Fruit fly (Drosophila melanogaster) whole organism, embryonic: ENCODE measurements around the gene Bet3.

ENCODE experiments used
- Abd-B ChIP-seq: fragments of 200-800 bp; sonication (Bioruptor generic); optimal IDR thresholded peaks from 2 replicates; lab custom pipeline; 2018; ENCODE audit warnings: missing biosample characterization, mild to moderate bottlenecking, missing genetic modification characterization, moderate library complexity
- Blimp-1 ChIP-seq: fragments of 200-800 bp; sonication (Bioruptor generic); optimal IDR thresholded peaks from 3 replicates; lab custom pipeline; 2018; ENCODE audit warnings: missing biosample characterization, missing genetic modification characterization, mild to moderate bottlenecking, moderate library complexity, missing genetic modification reagents
- CG10274 ChIP-seq: fragments of 200-800 bp; sonication (Bioruptor generic); optimal IDR thresholded peaks from 3 replicates; lab custom pipeline; 2017; ENCODE audit warnings: missing biosample characterization, mild to moderate bottlenecking, missing genetic modification characterization
- CG10366 ChIP-seq: fragments of 200-800 bp; sonication (Bioruptor generic); IDR thresholded peaks from 2 replicates; pipeline ENCODE4 v1.3.6; 2022; ENCODE audit warnings: missing biosample characterization, missing genetic modification characterization
- CG11085 ChIP-seq: fragments of 200-800 bp; sonication (Bioruptor generic); IDR thresholded peaks from 2 replicates; pipeline ENCODE4 v1.3.6; 2022; ENCODE audit warnings: missing biosample characterization, missing genetic modification characterization
- CG11247 ChIP-seq: fragments of 200-800 bp; sonication (Bioruptor generic); IDR thresholded peaks from 2 replicates; pipeline ENCODE4 v1.3.6; 2022; ENCODE audit warnings: missing biosample characterization, missing genetic modification characterization
- CG1602 ChIP-seq: fragments of 200-800 bp; sonication (Bioruptor generic); optimal IDR thresholded peaks from 3 replicates; lab custom pipeline; 2016; ENCODE audit warnings: missing biosample characterization, missing genetic modification characterization
- CG17802 ChIP-seq: fragments of 200-800 bp; sonication (Bioruptor generic); optimal IDR thresholded peaks from 2 replicates; lab custom pipeline; 2018; ENCODE audit warnings: missing biosample characterization, mild to moderate bottlenecking, missing genetic modification characterization, moderate library complexity
- CG3281 ChIP-seq: fragments of 200-800 bp; sonication (Bioruptor generic); optimal IDR thresholded peaks from 3 replicates; lab custom pipeline; 2017; ENCODE audit warnings: missing biosample characterization, mild to moderate bottlenecking, missing genetic modification characterization
- CG43689 ChIP-seq: fragments of 200-800 bp; sonication (Bioruptor generic); IDR thresholded peaks from 2 replicates; pipeline ENCODE4 v1.3.6; 2022; ENCODE audit warnings: missing biosample characterization, missing genetic modification characterization
- CG4707 ChIP-seq: fragments of 200-800 bp; sonication (Bioruptor generic); optimal IDR thresholded peaks from 2 replicates; lab custom pipeline; 2018; ENCODE audit warnings: missing biosample characterization, mild to moderate bottlenecking, missing genetic modification characterization, moderate library complexity
- CG5245 ChIP-seq: fragments of 200-800 bp; sonication (Bioruptor generic); optimal IDR thresholded peaks from 3 replicates; lab custom pipeline; 2016; ENCODE audit warnings: missing biosample characterization, missing genetic modification characterization
- CG6791 ChIP-seq: fragments of 200-800 bp; sonication (Bioruptor generic); IDR thresholded peaks from 3 replicates; pipeline ENCODE4 v1.3.6; 2022; ENCODE audit warnings: missing biosample characterization, missing genetic modification characterization; ENCODE audit not compliant: partially characterized antibody
- CG6813 ChIP-seq: fragments of 200-800 bp; sonication (Bioruptor generic); optimal IDR thresholded peaks from 2 replicates; lab custom pipeline; 2017; ENCODE audit warnings: missing biosample characterization, missing genetic modification characterization, mild to moderate bottlenecking, moderate library complexity, missing genetic modification reagents
- CG6854 ChIP-seq: fragments of 200-800 bp; sonication (Bioruptor generic); optimal IDR thresholded peaks from 3 replicates; lab custom pipeline; 2017; ENCODE audit warnings: missing biosample characterization, mild to moderate bottlenecking, missing genetic modification characterization
- CG7271 ChIP-seq: fragments of 200-800 bp; sonication (Bioruptor generic); optimal IDR thresholded peaks from 2 replicates; lab custom pipeline; 2018; ENCODE audit warnings: missing biosample characterization, mild to moderate bottlenecking, missing genetic modification characterization, moderate library complexity
- CG8290 ChIP-seq, 3 experiments: fragments of 200-800 bp; sonication (Bioruptor generic); optimal IDR thresholded peaks; 2 replicates each; lab custom pipeline; 2016 to 2019; ENCODE audit warnings: missing biosample characterization in 3 of 3, missing genetic modification characterization in 3 of 3, mild to moderate bottlenecking in 2 of 3, moderate library complexity in 1 of 3
- CG9932 ChIP-seq: fragments of 200-800 bp; sonication (Bioruptor generic); IDR thresholded peaks from 2 replicates; pipeline ENCODE4 v1.3.6; 2022; ENCODE audit warnings: missing biosample characterization, missing genetic modification characterization
- Dad ChIP-seq: fragments of 200-800 bp; sonication (Bioruptor generic); optimal IDR thresholded peaks from 3 replicates; lab custom pipeline; 2016; ENCODE audit warnings: missing biosample characterization, missing genetic modification characterization
- Dll ChIP-seq: fragments of 200-800 bp; sonication (Bioruptor generic); IDR thresholded peaks from 4 replicates; pipeline ENCODE4 v1.3.6; 2022; ENCODE audit warnings: missing biosample characterization, missing genetic modification characterization; ENCODE audit not compliant: partially characterized antibody
- Doc2 ChIP-seq: fragments of 200-800 bp; sonication (Bioruptor generic); IDR thresholded peaks from 2 replicates; pipeline ENCODE4 v1.3.6; 2022; ENCODE audit warnings: missing biosample characterization, missing genetic modification characterization
- HLH3B ChIP-seq: fragments of 200-800 bp; sonication (Bioruptor generic); IDR thresholded peaks from 2 replicates; pipeline ENCODE4 v1.3.6; 2022; ENCODE audit warnings: missing biosample characterization, missing genetic modification characterization
- HLHmδ ChIP-seq: fragments of 200-800 bp; sonication (Bioruptor generic); optimal IDR thresholded peaks from 2 replicates; lab custom pipeline; 2018; ENCODE audit warnings: missing biosample characterization, mild to moderate bottlenecking, missing genetic modification characterization, moderate library complexity
- Hmr ChIP-seq: fragments of 200-800 bp; sonication (Bioruptor generic); optimal IDR thresholded peaks from 3 replicates; lab custom pipeline; 2017; ENCODE audit warnings: mild to moderate bottlenecking, missing biosample characterization, missing genetic modification reagents, missing genetic modification characterization
- Meics ChIP-seq: fragments of 200-800 bp; sonication (Bioruptor generic); optimal IDR thresholded peaks from 2 replicates; lab custom pipeline; 2017; ENCODE audit warnings: missing biosample characterization, mild to moderate bottlenecking, missing genetic modification characterization
- Mrtf ChIP-seq: fragments of 200-800 bp; sonication (Bioruptor generic); IDR thresholded peaks from 3 replicates; pipeline ENCODE4 v1.3.6; 2022; ENCODE audit warnings: missing biosample characterization, missing genetic modification characterization
- Nf-YA ChIP-seq: fragments of 200-800 bp; sonication (Bioruptor generic); IDR thresholded peaks from 2 replicates; pipeline ENCODE4 v1.3.6; 2022; ENCODE audit warnings: missing biosample characterization, missing genetic modification characterization
- Nf-YB ChIP-seq: fragments of 200-800 bp; sonication (Bioruptor generic); optimal IDR thresholded peaks from 3 replicates; lab custom pipeline; 2019; ENCODE audit warnings: missing biosample characterization, mild to moderate bottlenecking, missing genetic modification characterization, moderate library complexity
- Pdp1 ChIP-seq, 2 experiments: fragments of 200-800 bp; sonication (Bioruptor generic); optimal IDR thresholded peaks; 3 replicates each; lab custom pipeline; 2016; ENCODE audit warnings: missing biosample characterization in 2 of 2, missing genetic modification characterization in 2 of 2, mild to moderate bottlenecking in 1 of 2, moderate library complexity in 1 of 2
- Ptx1 ChIP-seq: fragments of 200-800 bp; sonication (Bioruptor generic); IDR thresholded peaks from 2 replicates; pipeline ENCODE4 v1.3.6; 2022; ENCODE audit warnings: missing biosample characterization, missing genetic modification characterization
- Sry-β ChIP-seq: fragments of 200-800 bp; sonication (Bioruptor generic); optimal IDR thresholded peaks from 2 replicates; lab custom pipeline; 2018; ENCODE audit warnings: missing biosample characterization, mild to moderate bottlenecking, missing genetic modification characterization, moderate library complexity
- Sry-δ ChIP-seq: fragments of 200-800 bp; sonication (Bioruptor generic); optimal IDR thresholded peaks from 2 replicates; lab custom pipeline; 2016; ENCODE audit warnings: missing biosample characterization, missing genetic modification characterization
- Xbp1 ChIP-seq: fragments of 200-800 bp; sonication (Bioruptor generic); optimal IDR thresholded peaks from 3 replicates; lab custom pipeline; 2016; ENCODE audit warnings: missing biosample characterization, mild to moderate bottlenecking, missing genetic modification characterization
- al ChIP-seq: fragments of 200-800 bp; sonication (Bioruptor generic); IDR thresholded peaks from 2 replicates; pipeline ENCODE4 v1.3.6; 2022; ENCODE audit warnings: missing biosample characterization, missing genetic modification characterization
- cato ChIP-seq: fragments of 200-800 bp; sonication (Bioruptor generic); optimal IDR thresholded peaks from 2 replicates; lab custom pipeline; 2016; ENCODE audit warnings: missing biosample characterization, missing genetic modification characterization, borderline replicate concordance
- crc ChIP-seq: fragments of 200-800 bp; sonication (Bioruptor generic); optimal IDR thresholded peaks from 2 replicates; lab custom pipeline; 2016; ENCODE audit warnings: missing biosample characterization, missing genetic modification characterization
- da ChIP-seq: fragments of 200-800 bp; sonication (Bioruptor generic); optimal IDR thresholded peaks from 2 replicates; lab custom pipeline; 2016; ENCODE audit warnings: missing biosample characterization, missing genetic modification characterization
- dpn ChIP-seq, 2 experiments: fragments of 200-800 bp; sonication (Bioruptor generic); optimal IDR thresholded peaks; 3 replicates each; lab custom pipeline; 2016; ENCODE audit warnings: missing biosample characterization in 2 of 2, missing genetic modification characterization in 2 of 2
- eyg ChIP-seq: fragments of 200-800 bp; sonication (Bioruptor generic); optimal IDR thresholded peaks from 3 replicates; lab custom pipeline; 2016; ENCODE audit warnings: missing biosample characterization, missing genetic modification characterization
- fru ChIP-seq: fragments of >200 bp; optimal IDR thresholded peaks from 2 replicates; lab custom pipeline; 2017
- gem ChIP-seq: fragments of 200-800 bp; sonication (Bioruptor generic); optimal IDR thresholded peaks from 2 replicates; lab custom pipeline; 2019; ENCODE audit warnings: missing biosample characterization, mild to moderate bottlenecking, missing genetic modification characterization, moderate library complexity
- gsb ChIP-seq: fragments of 200-800 bp; sonication (Bioruptor generic); IDR thresholded peaks from 2 replicates; pipeline ENCODE4 v1.3.6; 2022; ENCODE audit warnings: missing biosample characterization, missing genetic modification characterization
- inv ChIP-seq: fragments of 200-800 bp; sonication (Bioruptor generic); IDR thresholded peaks from 2 replicates; pipeline ENCODE4 v1.3.6; 2022; ENCODE audit warnings: missing biosample characterization, missing genetic modification characterization; ENCODE audit not compliant: partially characterized antibody
- mld ChIP-seq: fragments of 200-800 bp; sonication (Bioruptor generic); IDR thresholded peaks from 3 replicates; pipeline ENCODE4 v1.3.6; 2022; ENCODE audit warnings: missing biosample characterization, missing genetic modification characterization; ENCODE audit not compliant: partially characterized antibody
- nerfin-2 ChIP-seq: fragments of 200-800 bp; sonication (Bioruptor generic); IDR thresholded peaks from 2 replicates; pipeline ENCODE4 v1.3.6; 2022; ENCODE audit warnings: missing biosample characterization, missing genetic modification characterization; ENCODE audit not compliant: partially characterized antibody
- pho ChIP-seq: fragments of 200-800 bp; sonication (Bioruptor generic); optimal IDR thresholded peaks from 2 replicates; lab custom pipeline; 2016; ENCODE audit warnings: missing biosample characterization, missing genetic modification characterization
- pita ChIP-seq: fragments of 200-800 bp; sonication (Bioruptor generic); optimal IDR thresholded peaks from 2 replicates; lab custom pipeline; 2017; ENCODE audit warnings: missing biosample characterization, mild to moderate bottlenecking, missing genetic modification characterization
- schlank ChIP-seq: fragments of 200-800 bp; sonication (Bioruptor generic); optimal IDR thresholded peaks from 2 replicates; lab custom pipeline; 2018; ENCODE audit warnings: missing biosample characterization, mild to moderate bottlenecking, missing genetic modification characterization
- slp2 ChIP-seq: fragments of 200-800 bp; sonication (Bioruptor generic); optimal IDR thresholded peaks from 2 replicates; lab custom pipeline; 2016; ENCODE audit warnings: missing biosample characterization, missing genetic modification characterization
- usp ChIP-seq: fragments of >200 bp; optimal IDR thresholded peaks from 2 replicates; lab custom pipeline; 2017; ENCODE audit warnings: missing biosample characterization, missing genetic modification characterization

The Bet3 gene

dm6 chr3L:9457619-9458092 is 15.6 kb upstream of the Bet3 start, which contains the start of gene CG3437:
TSS of gene CG3437 (minus strand) at chr3L:9457669.
- peak; percentile 99 for TF ChIP-seq dpn (GFP tag; optimal IDR thresholded peaks at IDR 0.05; lab: Kevin White, UChicago)
- TF ChIP-seq CG6813, result peak; percentile 99
- peak; percentile 93 for TF ChIP-seq CG17802
- TF ChIP-seq CG8290 (GFP tag; optimal IDR thresholded peaks at IDR 0.05; lab: Kevin White, UChicago), result peak; percentile 97
- TF ChIP-seq CG8290 (tag; optimal IDR thresholded peaks at IDR 0.05; lab: Kevin White, UChicago), result peak; percentile 96 to 98
- peak; percentile 97 for TF ChIP-seq cato (GFP tag; lab: Kevin White, UChicago)
- peak; percentile 99 for TF ChIP-seq CG3281
- peak; percentile 97 for TF ChIP-seq Blimp-1 (GFP tag; lab: Kevin White, UChicago)
- peak; percentile 98 for TF ChIP-seq Nf-YA
- peak; percentile 99 for TF ChIP-seq CG11085 (GFP tag; lab: Robert Waterston, UW)
- TF ChIP-seq gem (tag; lab: Kevin White, UChicago), result peak; percentile 99
- TF ChIP-seq gsb (GFP tag; lab: Robert Waterston, UW), result peak; percentile 99
- TF ChIP-seq pho, result peak; percentile 98
- peak; percentile 74 for TF ChIP-seq Sry-β (GFP tag; lab: Kevin White, UChicago)
- TF ChIP-seq slp2 (GFP tag; lab: Kevin White, UChicago), result peak; percentile 99
- peak; percentile 99 for TF ChIP-seq al
- peak; percentile 99 for TF ChIP-seq Abd-B (GFP tag; lab: Kevin White, UChicago)
- no peak for TF ChIP-seq nerfin-2 (GFP tag; lab: Robert Waterston, UW)
- peak; percentile 87 for TF ChIP-seq Nf-YB (GFP tag; lab: Kevin White, UChicago)
- TF ChIP-seq pita (GFP tag; lab: Kevin White, UChicago), result no peak
- TF ChIP-seq CG7271, result peak; percentile 98
- TF ChIP-seq eyg (GFP tag; lab: Kevin White, UChicago), result peak; percentile 98
- TF ChIP-seq CG10274 (GFP tag; lab: Kevin White, UChicago), result peak; percentile 93
- TF ChIP-seq HLHmδ (GFP tag; lab: Kevin White, UChicago), result no peak
- peak; percentile 98 for TF ChIP-seq Hmr (GFP tag; lab: Kevin White, UChicago)
- peak; percentile 99 for TF ChIP-seq Xbp1 (GFP tag; lab: Kevin White, UChicago)
- no peak for TF ChIP-seq mld (GFP tag; lab: Robert Waterston, UW)
- TF ChIP-seq CG10366 (GFP tag; lab: Robert Waterston, UW), result peak; percentile 99
- peak; percentile 100 for TF ChIP-seq Ptx1 (GFP tag; lab: Robert Waterston, UW)
- peak; percentile 97 for TF ChIP-seq CG5245
- TF ChIP-seq HLH3B (GFP tag; lab: Robert Waterston, UW), result peak; percentile 99
- TF ChIP-seq Doc2 (GFP tag; lab: Robert Waterston, UW), result peak; percentile 98
- peak; percentile 97 to 99 for TF ChIP-seq Pdp1 (GFP tag; optimal IDR thresholded peaks at IDR 0.05; lab: Kevin White, UChicago)
- TF ChIP-seq fru (lab: Kevin White, UChicago), result no peak
- peak; percentile 61; the same call in 3 of the 4 replicates for TF ChIP-seq Dll (GFP tag; lab: Robert Waterston, UW)
- peak; percentile 99 for TF ChIP-seq CG11247 (GFP tag; lab: Robert Waterston, UW)
- 0 out of 2 replicates have a peak, but pooled peaks have one; percentile 21 for TF ChIP-seq inv (GFP tag; lab: Robert Waterston, UW)
- peak; percentile 99 for TF ChIP-seq Mrtf (GFP tag; lab: Robert Waterston, UW)
- peak; percentile 95 for TF ChIP-seq crc (GFP tag; lab: Kevin White, UChicago)
- peak; percentile 95 for TF ChIP-seq CG4707 (GFP tag; lab: Kevin White, UChicago)
- peak; percentile 95 for TF ChIP-seq da (GFP tag; lab: Kevin White, UChicago)
- TF ChIP-seq CG6854, result peak; percentile 98
- peak; percentile 99 for TF ChIP-seq Meics (GFP tag; lab: Kevin White, UChicago)
- TF ChIP-seq usp, result no peak
- TF ChIP-seq Dad, result peak; percentile 99
- no peak for TF ChIP-seq CG6791 (GFP tag; lab: Robert Waterston, UW)
- peak; percentile 78 for TF ChIP-seq Sry-δ
- TF ChIP-seq schlank (tag; lab: Kevin White, UChicago), result peak; percentile 96
- peak; percentile 97 for TF ChIP-seq CG43689 (GFP tag; lab: Robert Waterston, UW)
- peak; percentile 99 for TF ChIP-seq CG1602 (GFP tag; lab: Kevin White, UChicago)
- TF ChIP-seq CG9932 (GFP tag; lab: Robert Waterston, UW), result peak; percentile 99
